Worm (Caenorhabditis elegans) whole organism, L2 larva: ENCODE data around the gene ifbp-1.

ENCODE experiments used
- F13H6.1 ChIP-seq: sonication (generic microtip); optimal IDR thresholded peaks from 2 replicates; lab custom pipeline; 2016; ENCODE audit warnings: missing genetic modification characterization, missing compliant biosample characterization
- elt-3 ChIP-seq: sonication (generic microtip); optimal IDR thresholded peaks from 2 replicates; lab custom pipeline; 2017; ENCODE audit warnings: missing biosample characterization, missing genetic modification characterization
- ztf-11 ChIP-seq: sonication (generic microtip); optimal IDR thresholded peaks from 2 replicates; lab custom pipeline; 2017; ENCODE audit warnings: missing biosample characterization, missing genetic modification characterization

- TF ChIP-seq F13H6.1 (tag; lab: Kevin White, UChicago) (no peak), ztf-11 (tag; lab: Kevin White, UChicago) (no peak), elt-3 (no peak)
Observed at ce11 chrV:13385798-13386197, 5.7 kb upstream of the ifbp-1 start, which contains the start of gene gcy-34.
